Fruit fly (Drosophila melanogaster) whole organism, embryonic: ENCODE data around the gene Ptp99A.
A peak's percentile ranks its signal among the peaks of the same experiment; 100 is the strongest.

Experiments
- CG12299 ChIP-seq: fragments of 200-800 bp; sonication (Bioruptor generic); optimal IDR thresholded peaks from 2 replicates; lab custom pipeline; 2018; ENCODE audit warnings: missing biosample characterization, mild to moderate bottlenecking, missing genetic modification characterization
- CG15514 ChIP-seq: fragments of 200-800 bp; sonication (Bioruptor generic); optimal IDR thresholded peaks from 3 replicates; lab custom pipeline; 2017; ENCODE audit warnings: missing biosample characterization, missing genetic modification characterization, mild to moderate bottlenecking, moderate library complexity, missing genetic modification reagents
- CG1792 ChIP-seq: fragments of 200-800 bp; sonication (Bioruptor generic); optimal IDR thresholded peaks from 2 replicates; lab custom pipeline; 2016; ENCODE audit warnings: missing biosample characterization, missing genetic modification characterization
- CG18476 ChIP-seq: fragments of 200-800 bp; sonication (Bioruptor generic); optimal IDR thresholded peaks from 2 replicates; lab custom pipeline; 2016; ENCODE audit warnings: missing biosample characterization, mild to moderate bottlenecking, missing genetic modification characterization
- CG2678 ChIP-seq: fragments of 200-800 bp; sonication (Bioruptor generic); optimal IDR thresholded peaks from 3 replicates; lab custom pipeline; 2019; ENCODE audit warnings: missing biosample characterization, mild to moderate bottlenecking, missing genetic modification characterization, moderate library complexity
- CG2875 ChIP-seq: fragments of 200-800 bp; sonication (Bioruptor generic); optimal IDR thresholded peaks from 2 replicates; lab custom pipeline; 2017; ENCODE audit warnings: missing biosample characterization, mild to moderate bottlenecking, missing genetic modification characterization, missing genetic modification reagents
- CG2889 ChIP-seq: fragments of 200-800 bp; sonication (Bioruptor generic); IDR thresholded peaks from 3 replicates; pipeline ENCODE4 v1.3.6; 2022; ENCODE audit warnings: missing biosample characterization, missing genetic modification characterization
- CG31224 ChIP-seq: fragments of 200-800 bp; sonication (Bioruptor generic); IDR thresholded peaks from 2 replicates; pipeline ENCODE4 v1.3.6; 2022; ENCODE audit warnings: missing biosample characterization, missing genetic modification characterization
- CG3407 ChIP-seq: fragments of 200-800 bp; sonication (Bioruptor generic); optimal IDR thresholded peaks from 2 replicates; lab custom pipeline; 2018; ENCODE audit warnings: missing biosample characterization, mild to moderate bottlenecking, missing genetic modification characterization
- CG34422 ChIP-seq: fragments of 200-800 bp; sonication (Bioruptor generic); IDR thresholded peaks from 3 replicates; pipeline ENCODE4 v1.3.6; 2022; ENCODE audit warnings: missing biosample characterization, missing genetic modification characterization
- CG6813 ChIP-seq: fragments of 200-800 bp; sonication (Bioruptor generic); optimal IDR thresholded peaks from 2 replicates; lab custom pipeline; 2017; ENCODE audit warnings: missing biosample characterization, missing genetic modification characterization, mild to moderate bottlenecking, moderate library complexity, missing genetic modification reagents
- CG8388 ChIP-seq: fragments of 200-800 bp; sonication (Bioruptor generic); optimal IDR thresholded peaks from 2 replicates; lab custom pipeline; 2019; ENCODE audit warnings: missing biosample characterization, mild to moderate bottlenecking, missing genetic modification characterization, moderate library complexity
- CG9215 ChIP-seq: fragments of 200-800 bp; sonication (Bioruptor generic); IDR thresholded peaks from 2 replicates; pipeline ENCODE4 v1.3.6; 2022; ENCODE audit warnings: missing biosample characterization, missing genetic modification characterization
- CG9609 ChIP-seq: fragments of 200-800 bp; sonication (Bioruptor generic); optimal IDR thresholded peaks from 3 replicates; lab custom pipeline; 2016; ENCODE audit warnings: missing biosample characterization, missing genetic modification characterization
- CG9817 ChIP-seq: fragments of 200-800 bp; sonication (Bioruptor generic); optimal IDR thresholded peaks from 2 replicates; lab custom pipeline; 2018; ENCODE audit warnings: missing biosample characterization, mild to moderate bottlenecking, missing genetic modification characterization, moderate library complexity
- Chrac-16 ChIP-seq: fragments of 200-800 bp; sonication (Bioruptor generic); optimal IDR thresholded peaks from 3 replicates; lab custom pipeline; 2016; ENCODE audit warnings: missing biosample characterization, missing genetic modification characterization
- Deaf1 ChIP-seq: fragments of 200-800 bp; optimal IDR thresholded peaks from 3 replicates; lab custom pipeline; 2019; ENCODE audit warnings: missing biosample characterization, mild to moderate bottlenecking, missing genetic modification characterization, moderate library complexity
- E2f1 ChIP-seq: fragments of 200-800 bp; sonication (Bioruptor generic); IDR thresholded peaks from 2 replicates; pipeline ENCODE4 v1.3.6; 2022; ENCODE audit warnings: missing biosample characterization, missing genetic modification characterization
- Fer1 ChIP-seq: fragments of 200-800 bp; sonication (Bioruptor generic); optimal IDR thresholded peaks from 2 replicates; lab custom pipeline; 2017; ENCODE audit warnings: missing biosample characterization, mild to moderate bottlenecking, missing genetic modification characterization
- H15 ChIP-seq: fragments of 200-800 bp; sonication (Bioruptor generic); IDR thresholded peaks from 3 replicates; pipeline ENCODE4 v1.3.6; 2022; ENCODE audit warnings: missing biosample characterization, missing genetic modification characterization
- MESR4 ChIP-seq: fragments of 200-800 bp; sonication (Bioruptor generic); optimal IDR thresholded peaks from 2 replicates; lab custom pipeline; 2018; ENCODE audit warnings: missing biosample characterization, mild to moderate bottlenecking, missing genetic modification characterization, moderate library complexity
- Mad ChIP-seq: fragments of 200-800 bp; sonication (Bioruptor generic); optimal IDR thresholded peaks from 2 replicates; lab custom pipeline; 2016; ENCODE audit warnings: missing biosample characterization, missing genetic modification characterization
- Med ChIP-seq: fragments of 200-800 bp; sonication (Bioruptor generic); peaks from one replicate; lab custom pipeline; 2016; ENCODE audit warnings: missing biosample characterization, missing genetic modification characterization, mild to moderate bottlenecking, inconsistent platforms, moderate library complexity
- Nf-YB ChIP-seq: fragments of 200-800 bp; sonication (Bioruptor generic); optimal IDR thresholded peaks from 3 replicates; lab custom pipeline; 2019; ENCODE audit warnings: missing biosample characterization, mild to moderate bottlenecking, missing genetic modification characterization, moderate library complexity
- NfI ChIP-seq: fragments of 200-800 bp; sonication (Bioruptor generic); optimal IDR thresholded peaks from 3 replicates; lab custom pipeline; 2018; ENCODE audit warnings: missing biosample characterization, mild to moderate bottlenecking, missing genetic modification characterization, moderate library complexity
- Ssrp ChIP-seq: fragments of 200-800 bp; sonication (Bioruptor generic); optimal IDR thresholded peaks from 2 replicates; lab custom pipeline; 2018; ENCODE audit warnings: missing biosample characterization, mild to moderate bottlenecking, missing genetic modification characterization, moderate library complexity
- TFAM ChIP-seq: fragments of 200-800 bp; sonication (Bioruptor generic); optimal IDR thresholded peaks from 2 replicates; lab custom pipeline; 2017; ENCODE audit warnings: missing biosample characterization, missing genetic modification characterization, inconsistent platforms
- Trl ChIP-seq, 3 experiments: fragments of >200 bp in 2 of 3; fragments of 200-800 bp in 1 of 3; sonication (Bioruptor generic) in 1 of 3; optimal IDR thresholded peaks; 2 replicates in 1 of 3; 3 replicates in 2 of 3; lab custom pipeline; 2016 to 2017; ENCODE audit warnings: missing biosample characterization in 1 of 3, missing genetic modification characterization in 1 of 3
- ase ChIP-seq: fragments of 200-800 bp; sonication (Bioruptor generic); IDR thresholded peaks from 3 replicates; pipeline ENCODE4 v1.3.6; 2022; ENCODE audit warnings: missing biosample characterization, missing genetic modification characterization
- az2 ChIP-seq: fragments of 200-800 bp; sonication (Bioruptor generic); optimal IDR thresholded peaks from 3 replicates; lab custom pipeline; 2016; ENCODE audit warnings: missing biosample characterization, missing genetic modification characterization
- cato ChIP-seq: fragments of 200-800 bp; sonication (Bioruptor generic); optimal IDR thresholded peaks from 2 replicates; lab custom pipeline; 2016; ENCODE audit warnings: missing biosample characterization, missing genetic modification characterization, borderline replicate concordance
- caup ChIP-seq: fragments of 200-800 bp; sonication (Bioruptor generic); optimal IDR thresholded peaks from 3 replicates; lab custom pipeline; 2017; ENCODE audit warnings: missing biosample characterization, mild to moderate bottlenecking, missing genetic modification characterization, moderate library complexity; ENCODE audit not compliant: severe bottlenecking
- chinmo ChIP-seq: fragments of 200-800 bp; sonication (Bioruptor generic); IDR thresholded peaks from 4 replicates; pipeline ENCODE4 v1.3.6; 2022; ENCODE audit warnings: missing biosample characterization, missing genetic modification characterization; ENCODE audit not compliant: partially characterized antibody
- crol ChIP-seq: fragments of 200-800 bp; sonication (Bioruptor generic); IDR thresholded peaks from 2 replicates; pipeline ENCODE4 v1.3.6; 2022; ENCODE audit warnings: missing biosample characterization, missing genetic modification characterization
- esg ChIP-seq: fragments of 200-800 bp; sonication (Bioruptor generic); conservative IDR thresholded peaks from 2 replicates; pipeline ENCODE4 v1.3.6; 2022; ENCODE audit warnings: missing biosample characterization, missing genetic modification characterization
- eyg ChIP-seq: fragments of 200-800 bp; sonication (Bioruptor generic); optimal IDR thresholded peaks from 3 replicates; lab custom pipeline; 2016; ENCODE audit warnings: missing biosample characterization, missing genetic modification characterization
- ftz-f1 ChIP-seq: fragments of 200-800 bp; sonication (Bioruptor generic); optimal IDR thresholded peaks from 2 replicates; lab custom pipeline; 2016; ENCODE audit warnings: missing biosample characterization, missing genetic modification characterization
- gce ChIP-seq: fragments of 200-800 bp; sonication (Bioruptor generic); IDR thresholded peaks from 3 replicates; pipeline ENCODE4 v1.3.6; 2022; ENCODE audit warnings: missing biosample characterization, missing genetic modification characterization
- gro ChIP-seq: fragments of 200-800 bp; sonication (Bioruptor generic); optimal IDR thresholded peaks from 2 replicates; lab custom pipeline; 2016; ENCODE audit warnings: missing biosample characterization, missing genetic modification characterization
- gt ChIP-seq: fragments of 200-800 bp; sonication (Bioruptor generic); IDR thresholded peaks from 2 replicates; pipeline ENCODE4 v1.3.6; 2022; ENCODE audit warnings: missing biosample characterization, missing genetic modification characterization
- hkb ChIP-seq, 2 experiments: fragments of 200-800 bp in 1 of 2; fragments of >200 bp in 1 of 2; sonication (Bioruptor generic) in 1 of 2; IDR thresholded peaks in 1 of 2; optimal IDR thresholded peaks in 1 of 2; 2 replicates each; pipeline versions ENCODE4 v1.3.6 to Lab custom; 2017 to 2022; ENCODE audit warnings: missing biosample characterization in 1 of 2, missing genetic modification characterization in 1 of 2
- ind ChIP-seq: fragments of 200-800 bp; sonication (Bioruptor generic); optimal IDR thresholded peaks from 3 replicates; lab custom pipeline; 2016; ENCODE audit warnings: missing biosample characterization, missing genetic modification characterization
- nerfin-2 ChIP-seq: fragments of 200-800 bp; sonication (Bioruptor generic); IDR thresholded peaks from 2 replicates; pipeline ENCODE4 v1.3.6; 2022; ENCODE audit warnings: missing biosample characterization, missing genetic modification characterization; ENCODE audit not compliant: partially characterized antibody
- nom ChIP-seq: fragments of 200-800 bp; sonication (Bioruptor generic); optimal IDR thresholded peaks from 2 replicates; lab custom pipeline; 2017; ENCODE audit warnings: missing biosample characterization, missing genetic modification characterization, mild to moderate bottlenecking, moderate library complexity, missing genetic modification reagents
- pnt ChIP-seq: fragments of 200-800 bp; sonication (Bioruptor generic); optimal IDR thresholded peaks from 3 replicates; lab custom pipeline; 2016; ENCODE audit warnings: missing biosample characterization, missing genetic modification characterization
- pros ChIP-seq: fragments of 200-800 bp; sonication (Bioruptor generic); optimal IDR thresholded peaks from 3 replicates; lab custom pipeline; 2019; ENCODE audit warnings: missing biosample characterization, mild to moderate bottlenecking, missing genetic modification characterization, moderate library complexity
- so ChIP-seq: fragments of 200-800 bp; sonication (Bioruptor generic); IDR thresholded peaks from 3 replicates; pipeline ENCODE4 v1.3.6; 2022; ENCODE audit warnings: missing biosample characterization, missing genetic modification characterization
- tap ChIP-seq: fragments of 200-800 bp; optimal IDR thresholded peaks from 3 replicates; lab custom pipeline; 2019; ENCODE audit warnings: missing biosample characterization, mild to moderate bottlenecking, missing genetic modification characterization, moderate library complexity
- tx ChIP-seq: fragments of 200-800 bp; sonication (Bioruptor generic); optimal IDR thresholded peaks from 2 replicates; lab custom pipeline; 2016; ENCODE audit warnings: missing biosample characterization, missing genetic modification characterization
- vnd ChIP-seq: fragments of 200-800 bp; sonication (Bioruptor generic); IDR thresholded peaks from 3 replicates; pipeline ENCODE4 v1.3.6; 2022; ENCODE audit warnings: missing biosample characterization, missing genetic modification characterization; ENCODE audit not compliant: partially characterized antibody

The Ptp99A gene

DNA sequence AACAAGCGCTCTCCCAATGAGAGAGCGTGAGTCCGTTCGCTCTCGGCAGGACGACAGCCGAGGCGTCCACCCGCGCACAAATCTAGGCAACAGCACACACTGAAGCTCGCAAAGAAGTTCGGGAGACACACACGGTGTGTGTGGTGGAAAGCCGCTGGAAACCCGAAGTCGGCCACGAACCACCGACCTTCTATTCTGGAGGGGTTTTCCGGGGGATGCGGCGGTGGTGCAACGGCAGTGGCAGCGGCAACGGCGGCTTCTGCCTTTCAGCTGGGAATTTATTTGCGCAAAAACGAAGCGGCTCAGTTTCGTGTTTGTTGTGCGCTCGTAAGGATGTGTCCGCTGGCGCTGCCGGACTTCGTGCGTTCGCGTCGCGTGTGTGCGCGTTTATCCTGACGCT is at the start of gene Ptp99A (continued):
- TF ChIP-seq TFAM (GFP tag; lab: Kevin White, UChicago) (no peak), CG15514 (GFP tag; lab: Kevin White, UChicago) (no peak), CG1792 (GFP tag; lab: Kevin White, UChicago) (no peak), CG2875 (GFP tag; lab: Kevin White, UChicago) (no peak), CG34422 (GFP tag; lab: Robert Waterston, UW) (peak; percentile 26; the same call in 1 of the 3 replicates), Ssrp (tag; lab: Kevin White, UChicago) (no peak), E2f1 (no peak), hkb (optimal IDR thresholded peaks at IDR 0.05; lab: Kevin White, UChicago) (no peak), hkb (GFP tag; IDR thresholded peaks at IDR 0.05; lab: Robert Waterston, UW) (no peak), Trl (optimal IDR thresholded peaks at IDR 0.05; lab: Kevin White, UChicago) (peak; percentile 44 to 47), Trl (GFP tag; optimal IDR thresholded peaks at IDR 0.05; lab: Kevin White, UChicago) (no peak), Fer1 (GFP tag; lab: Kevin White, UChicago) (no peak), gro (GFP tag; lab: Kevin White, UChicago) (no peak), ase (no peak), gce (no peak), pros (peak; percentile 19), CG9215 (GFP tag; lab: Robert Waterston, UW) (no peak), chinmo (GFP tag; lab: Robert Waterston, UW) (0 out of 4 replicates have a peak, but pooled peaks have one; percentile 43), CG18476 (GFP tag; lab: Kevin White, UChicago) (no peak), Med (GFP tag; lab: Kevin White, UChicago) (no peak), CG2678 (tag; lab: Kevin White, UChicago) (no peak), Chrac-16 (GFP tag; lab: Kevin White, UChicago) (no peak), tx (GFP tag; lab: Kevin White, UChicago) (no peak), tap (no peak), esg (GFP tag; lab: Robert Waterston, UW) (no peak), nerfin-2 (GFP tag; lab: Robert Waterston, UW) (no peak), gt (GFP tag; lab: Robert Waterston, UW) (no peak), Deaf1 (tag; lab: Kevin White, UChicago) (peak; percentile 98), pnt (no peak), Nf-YB (GFP tag; lab: Kevin White, UChicago) (no peak), crol (GFP tag; lab: Robert Waterston, UW) (peak; percentile 85), az2 (GFP tag; lab: Kevin White, UChicago) (no peak), CG2889 (GFP tag; lab: Robert Waterston, UW) (no peak), ftz-f1 (GFP tag; lab: Kevin White, UChicago) (no peak), ind (GFP tag; lab: Kevin White, UChicago) (no peak), NfI (GFP tag; lab: Kevin White, UChicago) (no peak), cato (GFP tag; lab: Kevin White, UChicago) (no peak), CG31224 (GFP tag; lab: Robert Waterston, UW) (no peak), vnd (GFP tag; lab: Robert Waterston, UW) (0 out of 3 replicates have a peak, but pooled peaks have one; percentile 13), CG6813 (no peak), nom (GFP tag; lab: Kevin White, UChicago) (no peak), so (GFP tag; lab: Robert Waterston, UW) (no peak), CG9609 (GFP tag; lab: Kevin White, UChicago) (no peak), Mad (no peak), CG12299 (tag; lab: Kevin White, UChicago) (no peak), eyg (GFP tag; lab: Kevin White, UChicago) (no peak), MESR4 (GFP tag; lab: Kevin White, UChicago) (no peak), CG3407 (GFP tag; lab: Kevin White, UChicago) (no peak), H15 (GFP tag; lab: Robert Waterston, UW) (no peak), CG9817 (tag; lab: Kevin White, UChicago) (no peak), CG8388 (GFP tag; lab: Kevin White, UChicago) (no peak), caup (GFP tag; lab: Kevin White, UChicago) (no peak)
